Worm (Caenorhabditis elegans): ENCODE results near the gene fbxa-78.

Gene fbxa-78

DNA sequence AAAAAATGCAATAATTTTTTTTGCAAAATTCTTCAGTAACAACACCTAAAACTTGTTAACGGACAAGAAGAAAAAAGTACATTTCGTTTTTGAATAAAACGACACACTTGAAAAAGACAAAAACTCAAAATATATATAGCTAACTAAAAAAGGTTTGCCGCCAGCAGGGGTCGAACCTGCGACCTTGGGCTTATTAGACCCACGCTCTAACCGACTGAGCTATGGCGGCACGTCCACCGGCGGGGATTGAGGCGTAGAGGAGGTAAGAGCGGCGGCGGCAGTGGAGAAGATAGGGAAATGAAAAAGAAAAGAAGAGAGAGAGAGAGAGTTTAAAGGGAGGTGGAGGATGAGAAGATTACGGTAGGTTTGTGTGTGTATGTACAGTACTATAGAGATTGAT, 40.0 kb downstream of the fbxa-78 start (continued):
- TF ChIP-seq ztf-11 (tag; optimal IDR thresholded peaks at IDR 0.05) (no peak), jun-1 (tag; optimal IDR thresholded peaks at IDR 0.05) (no peak), aha-1 (tag; optimal IDR thresholded peaks at IDR 0.05) (no peak), unc-98 (GFP tag; IDR thresholded peaks at IDR 0.05) (no peak), elt-3 (tag; optimal IDR thresholded peaks at IDR 0.05) (no peak), dsc-1 (tag; optimal IDR thresholded peaks at IDR 0.05) (peak; percentile 10), nhr-47 (tag; optimal IDR thresholded peaks at IDR 0.05) (peak; percentile 22), fos-1 (tag; optimal IDR thresholded peaks at IDR 0.05) (no peak), pax-3 (tag; optimal IDR thresholded peaks at IDR 0.05) (no peak), alr-1 (tag; optimal IDR thresholded peaks at IDR 0.05; ENCODE audit: borderline replicate concordance) (no peak), nhr-84 (tag; optimal IDR thresholded peaks at IDR 0.05) (no peak), nhr-12 (tag; optimal IDR thresholded peaks at IDR 0.05) (no peak), swsn-7 (tag; optimal IDR thresholded peaks at IDR 0.05) (no peak), hlh-17 (GFP tag; optimal IDR thresholded peaks at IDR 0.05; ENCODE audit: borderline replicate concordance) (no peak), zag-1 (tag; optimal IDR thresholded peaks at IDR 0.05) (no peak), mab-9 (GFP tag; IDR thresholded peaks at IDR 0.05) (no peak), ztf-4 (tag; optimal IDR thresholded peaks at IDR 0.05) (no peak), mdl-1 (tag; optimal IDR thresholded peaks at IDR 0.05) (no peak), efl-1 (optimal IDR thresholded peaks at IDR 0.05) (no peak), efl-1 (GFP tag; optimal IDR thresholded peaks at IDR 0.05 in 1 of 2) (peak; percentile 12 to 59), nhr-28 (tag; optimal IDR thresholded peaks at IDR 0.05) (no peak), lin-13 (GFP tag; optimal IDR thresholded peaks at IDR 0.05) (peak; percentile 3), ceh-8 (GFP tag; optimal IDR thresholded peaks at IDR 0.05) (no peak), blmp-1 (tag; optimal IDR thresholded peaks at IDR 0.05) (no peak), nhr-20 (tag; optimal IDR thresholded peaks at IDR 0.05) (peak; percentile 2), C34B4.2 (tag; optimal IDR thresholded peaks at IDR 0.05) (no peak), ceh-90 (tag; optimal IDR thresholded peaks at IDR 0.05) (no peak), nhr-71 (tag; optimal IDR thresholded peaks at IDR 0.05) (peak; percentile 36), irx-1 (tag; optimal IDR thresholded peaks at IDR 0.05) (no peak), fkh-8 (tag; optimal IDR thresholded peaks at IDR 0.05) (no peak), snu-23 (GFP tag; optimal IDR thresholded peaks at IDR 0.05) (peak; percentile 25), nhr-11 (tag; optimal IDR thresholded peaks at IDR 0.05) (no peak), vab-15 (tag; optimal IDR thresholded peaks at IDR 0.05) (no peak), elt-2 (tag; optimal IDR thresholded peaks at IDR 0.05) (no peak), ama-1 (optimal IDR thresholded peaks at IDR 0.05) (no peak), skn-1 (tag; optimal IDR thresholded peaks at IDR 0.05) (no peak), hpl-2 (GFP tag; optimal IDR thresholded peaks at IDR 0.05) (no peak), isw-1 (GFP tag; IDR thresholded peaks at IDR 0.05) (no peak), ets-5 (GFP tag; IDR thresholded peaks at IDR 0.05) (no peak), sox-4 (tag; optimal IDR thresholded peaks at IDR 0.05) (no peak), tlp-1 (tag; optimal IDR thresholded peaks at IDR 0.05) (no peak), nhr-77 (tag; optimal IDR thresholded peaks at IDR 0.05) (no peak), fkh-10 (GFP tag; optimal IDR thresholded peaks at IDR 0.05) (no peak), C16A3.4 (tag; optimal IDR thresholded peaks at IDR 0.05) (no peak), grh-1 (GFP tag; IDR thresholded peaks at IDR 0.05) (no peak), nhr-90 (tag; optimal IDR thresholded peaks at IDR 0.05; ENCODE audit: poor library complexity) (peak; percentile 24), xbp-1 (tag; optimal IDR thresholded peaks at IDR 0.05) (no peak), efl-3 (GFP tag; optimal IDR thresholded peaks at IDR 0.05) (no peak), fkh-4 (tag; optimal IDR thresholded peaks at IDR 0.05; ENCODE audit: borderline replicate concordance) (no peak), unc-62 (GFP tag; optimal IDR thresholded peaks at IDR 0.05) (no peak), rnt-1 (tag; optimal IDR thresholded peaks at IDR 0.05) (peak; percentile 33), mep-1 (tag; optimal IDR thresholded peaks at IDR 0.05) (peak; percentile 29), aly-2 (tag; optimal IDR thresholded peaks at IDR 0.05) (no peak), lin-14 (GFP tag; optimal IDR thresholded peaks at IDR 0.05) (no peak), mef-2 (tag; optimal IDR thresholded peaks at IDR 0.05) (no peak)

Data from whole organism, L1 larva.